Fruit fly (Drosophila melanogaster): Measurements from ENCODE around the gene 14-3-3epsilon.

14-3-3epsilon gene

dm6 chr3R:18226809-18227157, 15.5 kb upstream of the 14-3-3epsilon start:
- TF ChIP-seq noc (tag; optimal IDR thresholded peaks at IDR 0.05), result no peak

dm6 chr3R:18227385-18227784, 14.9 kb upstream of the 14-3-3epsilon start:
- TF ChIP-seq noc (tag; optimal IDR thresholded peaks at IDR 0.05), result no peak

DNA sequence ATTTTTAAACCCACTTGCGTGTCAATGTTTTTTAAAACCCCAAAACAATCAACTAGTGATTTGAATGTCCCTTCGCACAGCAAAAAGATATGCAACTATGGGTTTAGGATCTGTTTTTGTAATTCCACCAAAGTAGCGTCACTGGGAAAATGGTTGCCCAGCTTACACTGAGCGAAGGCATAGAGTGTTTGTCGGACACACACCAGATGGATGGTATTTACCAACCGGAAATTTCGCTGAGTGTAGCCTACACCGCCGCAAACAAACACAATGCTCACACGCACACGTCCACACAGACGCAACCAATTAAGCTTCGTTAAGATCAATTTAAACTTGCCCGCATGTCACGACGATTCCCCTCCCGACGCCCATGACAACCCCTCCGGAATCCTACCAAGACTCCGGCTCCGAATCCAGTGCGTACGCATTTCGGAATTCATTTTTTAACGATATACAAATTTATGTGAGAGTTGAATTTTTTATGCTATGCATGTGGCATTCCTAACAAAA, 13.6 kb upstream of the 14-3-3epsilon start:
- TF ChIP-seq noc (tag; optimal IDR thresholded peaks at IDR 0.05), result no peak

dm6 chr3R:18230229-18230628, 12.1 kb upstream of the 14-3-3epsilon start:
- TF ChIP-seq noc (tag; optimal IDR thresholded peaks at IDR 0.05), result no peak

dm6 chr3R:18232187-18232586, 10.1 kb upstream of the 14-3-3epsilon start:
- no peak for TF ChIP-seq noc (tag; optimal IDR thresholded peaks at IDR 0.05)

DNA sequence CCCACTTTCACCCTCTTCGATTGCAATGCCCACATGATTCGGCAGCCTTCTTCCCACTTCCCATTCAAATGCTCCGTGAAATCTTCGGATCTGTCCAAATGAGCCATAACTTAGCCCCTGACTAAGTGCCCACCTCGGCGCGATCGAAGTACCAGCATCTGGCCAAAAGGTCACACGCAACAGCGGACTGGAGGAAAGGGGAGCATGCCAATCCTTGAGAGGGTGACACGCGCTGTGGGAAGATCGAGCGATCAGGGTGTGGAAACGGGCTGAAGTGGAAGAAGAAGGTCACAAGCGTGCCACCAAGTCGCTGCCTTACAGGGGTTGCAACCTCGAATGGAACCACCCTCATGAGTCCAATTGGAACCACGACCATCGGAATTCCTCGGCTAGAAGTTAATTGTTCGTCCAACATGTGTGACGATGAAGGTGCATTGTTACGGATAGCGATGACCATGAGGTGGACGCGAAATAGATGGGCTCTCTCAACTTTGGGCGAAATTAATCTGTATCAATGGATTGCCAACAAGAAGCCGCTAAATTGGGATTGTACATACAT, 7.6 kb upstream of the 14-3-3epsilon start:
- no peak for TF ChIP-seq noc (tag; optimal IDR thresholded peaks at IDR 0.05)

dm6 chr3R:18235879-18236278, 6.5 kb upstream of the 14-3-3epsilon start, which contains the start of gene repo:
Gene repo (plus strand): TSS chr3R:18236192.
- TF ChIP-seq noc (tag; optimal IDR thresholded peaks at IDR 0.05), result no peak

dm6 chr3R:18243000-18243399, 669 bp downstream of the 14-3-3epsilon start:
- no peak for TF ChIP-seq noc (tag; optimal IDR thresholded peaks at IDR 0.05)

- peak; percentile 4 for TF ChIP-seq noc (tag; optimal IDR thresholded peaks at IDR 0.05)
Measured at dm6 chr3R:18243718-18244170, 1.4 kb downstream of the 14-3-3epsilon start.

dm6 chr3R:18244171-18245043, 2.1 kb downstream of the 14-3-3epsilon start:
- peak; percentile 70 for TF ChIP-seq noc (tag; optimal IDR thresholded peaks at IDR 0.05)

dm6 chr3R:18245044-18245596, 2.8 kb downstream of the 14-3-3epsilon start:
- TF ChIP-seq noc (tag; optimal IDR thresholded peaks at IDR 0.05), result no peak

DNA sequence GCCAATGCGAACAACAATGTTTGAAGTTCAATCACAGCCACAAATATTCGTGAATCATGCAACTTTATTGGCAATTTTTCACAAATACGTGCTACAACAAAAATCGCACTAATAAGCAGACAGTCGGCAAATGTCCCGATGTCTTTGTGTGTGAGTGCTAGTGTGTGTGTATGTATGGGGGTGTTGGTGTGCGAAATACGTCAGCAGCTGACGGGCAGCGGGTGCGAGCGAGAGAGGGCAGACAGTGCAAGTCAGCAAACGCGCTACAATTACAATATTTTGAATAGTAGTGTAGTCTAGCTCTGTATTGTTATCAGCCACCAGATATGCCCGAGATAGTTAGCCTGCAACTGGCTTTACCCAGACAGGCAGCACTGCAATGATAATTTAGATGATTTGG, 3.7 kb downstream of the 14-3-3epsilon start:
- no peak for TF ChIP-seq noc (tag; optimal IDR thresholded peaks at IDR 0.05)

DNA sequence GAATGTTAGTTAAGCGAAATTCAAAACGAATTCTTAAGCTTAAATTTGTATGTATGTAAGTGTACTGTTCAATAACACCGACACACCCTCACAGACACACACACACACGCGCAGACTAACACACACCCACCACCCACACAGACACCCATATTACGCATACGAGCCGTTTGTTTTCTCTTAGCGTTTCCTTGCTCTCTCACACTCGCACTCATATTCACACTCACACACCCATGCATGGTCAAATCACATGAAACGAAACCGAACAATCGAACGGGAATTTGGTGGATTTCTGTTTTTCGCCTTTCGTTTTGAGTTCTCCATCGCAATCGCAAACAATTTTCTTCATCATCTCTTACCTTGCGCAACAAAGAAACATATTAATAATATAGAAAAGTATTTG, 6.9 kb downstream of the 14-3-3epsilon start:
- no peak for TF ChIP-seq noc (tag; optimal IDR thresholded peaks at IDR 0.05)

DNA sequence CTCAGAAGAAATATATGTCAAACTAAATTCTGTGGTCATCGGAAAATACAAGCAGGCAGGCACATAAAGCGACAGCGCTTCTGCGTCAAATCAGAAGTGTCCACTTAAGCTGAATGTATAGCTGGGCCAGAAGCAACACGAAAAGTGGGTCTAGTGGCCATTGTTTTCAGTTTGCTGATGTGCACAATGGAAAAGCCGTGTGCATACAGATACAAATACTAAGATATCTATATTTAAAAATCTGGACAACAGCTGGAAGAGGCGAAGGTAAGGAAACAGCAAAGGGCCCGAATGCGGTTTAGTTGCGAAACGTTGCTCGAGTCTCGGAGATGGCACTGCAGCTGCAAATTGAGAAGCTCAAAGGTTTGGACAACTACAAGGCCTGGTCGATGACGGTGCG, 8.5 kb downstream of the 14-3-3epsilon start, which contains the start of gene CG18598:
TSS of gene CG18598 (plus strand) at position 301 of the 400 bp plus-strand sequence.
- no peak for TF ChIP-seq noc (tag; optimal IDR thresholded peaks at IDR 0.05)

- TF ChIP-seq noc (tag; optimal IDR thresholded peaks at IDR 0.05), result no peak
Measured at dm6 chr3R:18251876-18252275, 9.5 kb downstream of the 14-3-3epsilon start.

- TF ChIP-seq noc (tag; optimal IDR thresholded peaks at IDR 0.05), result no peak
Measured at dm6 chr3R:18252578-18252977, 10.2 kb downstream of the 14-3-3epsilon start, which contains the start of gene CG12320. Gene CG12320 (minus strand): TSS chr3R:18252734.

DNA sequence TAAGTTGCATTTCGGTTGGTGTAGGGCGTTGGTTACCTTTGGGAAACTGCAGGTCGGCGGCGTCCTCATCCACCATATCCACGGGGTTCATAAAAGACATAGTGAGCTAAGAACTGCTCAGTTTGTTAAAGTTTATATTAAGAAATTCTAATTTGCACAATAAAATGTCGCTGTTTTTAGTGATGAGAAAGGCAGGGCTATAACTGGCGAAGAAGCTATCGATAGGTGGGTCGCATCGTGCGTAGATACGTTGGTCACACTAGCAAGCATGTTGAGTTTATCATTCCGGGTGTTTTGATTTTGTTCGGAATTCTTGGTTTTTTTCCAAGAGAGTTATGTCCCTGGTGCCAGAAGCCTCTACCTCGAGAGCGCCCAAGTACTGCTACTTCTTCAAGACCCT, 12.9 kb downstream of the 14-3-3epsilon start, which contains the start of the genes Ada2a, Polr2D, Tgs1 and moi:
TSS of gene Ada2a (minus strand) at position 207 of the 400 bp plus-strand sequence.
TSS of gene Polr2D (minus strand) at position 207 of the 400 bp plus-strand sequence.
TSS of gene Tgs1 (plus strand) at position 250 of the 400 bp plus-strand sequence.
TSS of gene moi (plus strand) at position 250 of the 400 bp plus-strand sequence.
- no peak for TF ChIP-seq noc (tag; optimal IDR thresholded peaks at IDR 0.05)
